Fruit fly (Drosophila melanogaster): Measurements from ENCODE around the gene Ada2b.

Gene Ada2b

dm6 chr3R:8240302-8240682 lies at the start of gene Ada2b:
Gene Ada2b (minus strand): TSS chr3R:8240515.
- TF ChIP-seq insv (optimal IDR thresholded peaks at IDR 0.05) (no peak), Myc (optimal IDR thresholded peaks at IDR 0.05) (no peak), psq (optimal IDR thresholded peaks at IDR 0.05) (no peak), Sin3A (optimal IDR thresholded peaks at IDR 0.05) (no peak), ttk (optimal IDR thresholded peaks at IDR 0.05) (no peak), h (optimal IDR thresholded peaks at IDR 0.05) (no peak)

dm6 chr3R:8288790-8289189 lies 48.5 kb upstream of the Ada2b start:
- no peak for TF ChIP-seq Myc (optimal IDR thresholded peaks at IDR 0.05)

DNA sequence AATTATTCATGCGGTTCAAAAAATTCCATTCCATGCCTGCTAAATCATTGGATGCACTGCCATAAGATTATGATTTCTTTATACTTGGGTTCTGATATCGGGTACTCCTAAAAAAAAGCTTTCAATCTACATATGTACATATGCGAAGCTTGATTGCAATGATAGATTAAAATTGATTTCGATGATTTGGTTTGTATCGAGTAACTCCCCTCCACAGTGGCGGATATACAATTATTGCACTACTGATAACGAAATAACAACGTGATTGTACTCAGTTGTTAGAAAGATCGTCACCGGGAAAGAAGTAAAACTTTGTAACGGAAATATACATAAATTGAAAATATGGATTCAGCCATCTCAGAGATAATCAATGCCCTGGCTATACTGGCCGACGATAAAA lies 47.4 kb upstream of the Ada2b start, which contains the start of gene Nazo:
Gene Nazo (plus strand): TSS at position 180 of the 400 bp plus-strand sequence.
- no peak for TF ChIP-seq h (optimal IDR thresholded peaks at IDR 0.05)
- TF ChIP-seq insv (optimal IDR thresholded peaks at IDR 0.05): no peak
- no peak for TF ChIP-seq Myc (optimal IDR thresholded peaks at IDR 0.05)
- no peak for TF ChIP-seq psq (optimal IDR thresholded peaks at IDR 0.05)
- no peak for TF ChIP-seq ttk (optimal IDR thresholded peaks at IDR 0.05)
- TF ChIP-seq Sin3A (optimal IDR thresholded peaks at IDR 0.05): no peak

DNA sequence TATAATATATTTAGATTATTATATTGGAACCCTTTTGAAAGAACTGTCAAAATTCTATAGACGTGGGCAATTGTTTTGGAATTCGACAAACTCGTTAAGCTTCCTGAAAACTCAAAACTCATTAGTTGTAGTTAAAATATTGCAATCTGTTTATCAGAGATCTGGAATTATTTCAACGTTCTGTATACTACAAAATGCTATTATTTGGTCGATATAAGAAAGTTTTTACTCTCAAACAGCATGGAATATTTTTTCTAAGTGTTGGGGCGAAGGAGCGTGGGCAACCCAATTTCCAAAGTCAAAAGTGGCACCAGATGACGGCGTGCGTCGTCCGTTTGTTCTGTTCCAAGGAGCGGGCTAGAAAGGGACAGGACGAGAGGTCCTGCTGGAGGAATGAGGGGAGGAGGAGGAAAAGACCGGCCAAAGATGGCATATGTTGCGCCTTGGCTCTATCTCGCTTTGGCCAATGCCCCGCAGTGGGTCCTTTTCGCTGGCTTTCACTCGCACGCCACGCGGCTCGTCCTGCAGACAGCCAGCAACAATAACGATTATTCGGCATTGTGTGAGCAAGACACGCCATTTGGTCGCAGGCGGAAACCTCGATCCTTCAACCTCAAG lies 45.5 kb upstream of the Ada2b start:
- TF ChIP-seq h (optimal IDR thresholded peaks at IDR 0.05) (no peak), ttk (optimal IDR thresholded peaks at IDR 0.05) (no peak), Myc (optimal IDR thresholded peaks at IDR 0.05) (no peak), psq (optimal IDR thresholded peaks at IDR 0.05) (no peak), Sin3A (optimal IDR thresholded peaks at IDR 0.05) (no peak), insv (optimal IDR thresholded peaks at IDR 0.05) (no peak)

dm6 chr3R:8284234-8284633 lies 43.9 kb upstream of the Ada2b start:
- TF ChIP-seq Myc (optimal IDR thresholded peaks at IDR 0.05) (no peak), h (optimal IDR thresholded peaks at IDR 0.05) (no peak), Sin3A (optimal IDR thresholded peaks at IDR 0.05) (no peak), ttk (optimal IDR thresholded peaks at IDR 0.05) (no peak), psq (optimal IDR thresholded peaks at IDR 0.05) (no peak), insv (optimal IDR thresholded peaks at IDR 0.05) (no peak)

dm6 chr3R:8282727-8283126 lies 42.4 kb upstream of the Ada2b start:
- TF ChIP-seq psq (optimal IDR thresholded peaks at IDR 0.05) (no peak), ttk (optimal IDR thresholded peaks at IDR 0.05) (no peak), h (optimal IDR thresholded peaks at IDR 0.05) (no peak), Myc (optimal IDR thresholded peaks at IDR 0.05) (no peak), Sin3A (optimal IDR thresholded peaks at IDR 0.05) (no peak), insv (optimal IDR thresholded peaks at IDR 0.05) (no peak)

- TF ChIP-seq Sin3A (optimal IDR thresholded peaks at IDR 0.05): no peak
- TF ChIP-seq ttk (optimal IDR thresholded peaks at IDR 0.05): no peak
- TF ChIP-seq insv (optimal IDR thresholded peaks at IDR 0.05): no peak
- no peak for TF ChIP-seq h (optimal IDR thresholded peaks at IDR 0.05)
Observed at dm6 chr3R:8279970-8280369, 39.7 kb upstream of the Ada2b start.

DNA sequence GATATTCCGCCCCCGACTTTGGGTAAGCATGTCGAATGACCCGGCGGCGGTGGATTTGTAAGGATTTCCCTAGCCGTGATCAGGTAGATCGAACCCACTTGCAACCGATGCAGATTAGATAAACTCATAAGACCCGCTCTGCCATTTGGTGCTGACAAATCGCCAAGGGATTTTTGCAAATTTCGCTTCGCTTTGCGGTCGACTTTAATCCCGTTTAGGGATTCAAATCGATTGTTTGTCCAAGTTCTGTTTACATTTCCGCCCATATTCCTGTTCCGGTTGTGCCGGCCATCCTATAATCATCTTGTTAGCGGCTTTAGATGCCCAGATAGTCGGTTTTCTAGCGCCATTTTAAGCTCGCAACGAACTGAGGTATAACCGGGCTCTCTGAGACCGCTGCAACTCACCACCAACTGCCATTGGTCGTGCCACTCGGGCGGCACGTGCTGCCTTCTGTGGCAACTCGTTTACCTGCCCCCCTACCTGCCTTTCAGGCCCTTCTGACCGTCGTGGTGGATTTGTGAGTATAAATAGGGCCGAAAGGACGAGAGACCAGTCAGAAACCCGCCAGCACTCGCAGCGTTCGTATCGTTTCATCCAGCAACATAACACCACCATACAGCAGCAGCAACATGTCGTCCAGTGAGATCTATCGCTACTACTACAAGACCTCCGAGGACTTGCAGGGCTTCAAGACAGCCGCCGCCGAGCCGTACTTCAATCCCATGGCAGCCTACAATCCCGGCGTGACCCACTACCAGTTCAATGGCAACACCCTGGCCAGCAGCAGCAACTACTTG lies 37.4 kb upstream of the Ada2b start, which contains the start of gene ato:
Gene ato (plus strand): TSS at position 559 of the 800 bp plus-strand sequence.
- TF ChIP-seq insv (optimal IDR thresholded peaks at IDR 0.05) (no peak), Myc (optimal IDR thresholded peaks at IDR 0.05) (no peak), h (optimal IDR thresholded peaks at IDR 0.05) (no peak), ttk (optimal IDR thresholded peaks at IDR 0.05) (no peak), Sin3A (optimal IDR thresholded peaks at IDR 0.05) (no peak), psq (optimal IDR thresholded peaks at IDR 0.05) (no peak)

DNA sequence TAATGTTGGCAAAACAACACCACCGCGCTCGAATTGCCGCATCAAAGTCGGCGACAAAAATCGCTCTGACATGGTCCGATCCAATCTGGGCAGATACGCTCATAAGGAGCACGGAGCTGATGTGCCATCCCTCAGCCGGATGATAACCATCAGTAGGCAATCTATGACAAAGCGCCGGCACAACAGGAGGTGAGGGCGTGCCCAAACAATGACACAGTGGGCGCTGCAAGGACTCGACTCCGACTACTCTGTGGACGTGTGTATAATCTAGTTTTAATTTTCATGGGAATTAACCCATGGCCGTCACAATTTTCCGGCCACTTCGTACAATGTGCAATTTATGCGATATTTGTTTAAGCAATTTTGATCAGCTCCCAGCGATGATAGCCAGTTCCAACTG lies 34.7 kb upstream of the Ada2b start:
- no peak for TF ChIP-seq insv (optimal IDR thresholded peaks at IDR 0.05)
- TF ChIP-seq psq (optimal IDR thresholded peaks at IDR 0.05): no peak
- TF ChIP-seq ttk (optimal IDR thresholded peaks at IDR 0.05): no peak
- TF ChIP-seq Sin3A (optimal IDR thresholded peaks at IDR 0.05): no peak
- no peak for TF ChIP-seq Myc (optimal IDR thresholded peaks at IDR 0.05)
- no peak for TF ChIP-seq h (optimal IDR thresholded peaks at IDR 0.05)

DNA sequence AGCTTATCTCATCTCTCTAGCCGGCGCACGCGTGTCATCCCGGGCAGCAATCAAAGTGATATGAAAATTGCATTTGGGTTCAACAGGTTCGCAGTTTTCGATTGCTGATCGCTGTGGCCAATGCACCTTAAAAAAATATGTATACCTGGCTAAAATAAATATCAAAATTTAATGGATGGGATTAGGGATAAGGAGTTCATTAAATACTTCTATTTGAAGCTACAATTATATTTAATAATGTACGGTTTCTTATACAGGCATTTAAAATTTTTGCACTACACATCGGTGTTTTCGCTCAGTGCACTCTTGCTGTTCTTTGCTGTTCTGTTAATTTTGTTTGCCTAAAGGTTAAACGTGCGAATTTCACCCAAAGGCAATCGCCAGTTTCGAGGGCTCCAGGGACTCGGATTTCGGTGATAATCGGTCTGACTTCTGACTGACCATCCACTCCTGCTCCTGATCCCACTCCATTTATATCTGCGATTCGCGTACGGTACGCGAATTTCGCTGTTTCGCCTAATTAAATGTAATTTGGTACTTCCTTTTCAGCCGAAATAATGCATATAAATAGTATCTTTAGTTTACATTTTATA lies 32.4 kb upstream of the Ada2b start:
- TF ChIP-seq h (optimal IDR thresholded peaks at IDR 0.05): no peak

DNA sequence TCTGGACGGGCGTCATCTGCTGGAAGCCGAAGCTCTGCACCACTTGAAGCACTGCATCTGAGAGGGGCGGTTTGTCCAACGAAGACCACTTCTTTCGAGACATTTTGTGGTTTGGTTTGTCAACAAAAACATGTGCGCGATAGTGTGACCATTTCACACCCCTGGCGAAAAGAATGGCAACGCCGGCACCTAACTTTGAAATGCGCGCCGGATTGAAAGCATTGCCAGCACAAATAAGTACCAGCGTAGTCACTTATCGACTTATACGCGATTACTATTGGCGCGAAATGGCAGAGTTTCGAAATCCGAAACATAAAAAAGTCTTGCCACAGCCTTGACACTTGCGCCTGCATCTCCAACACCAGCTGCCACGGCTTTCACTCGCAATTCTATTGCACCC lies 29.4 kb upstream of the Ada2b start, which contains the start of gene CG9630:
Gene CG9630 (minus strand): TSS at position 157 of the 400 bp plus-strand sequence.
- TF ChIP-seq insv (optimal IDR thresholded peaks at IDR 0.05) (no peak), ttk (optimal IDR thresholded peaks at IDR 0.05) (no peak), h (optimal IDR thresholded peaks at IDR 0.05) (no peak), Sin3A (optimal IDR thresholded peaks at IDR 0.05) (no peak), Myc (optimal IDR thresholded peaks at IDR 0.05) (no peak), psq (optimal IDR thresholded peaks at IDR 0.05) (no peak)

DNA sequence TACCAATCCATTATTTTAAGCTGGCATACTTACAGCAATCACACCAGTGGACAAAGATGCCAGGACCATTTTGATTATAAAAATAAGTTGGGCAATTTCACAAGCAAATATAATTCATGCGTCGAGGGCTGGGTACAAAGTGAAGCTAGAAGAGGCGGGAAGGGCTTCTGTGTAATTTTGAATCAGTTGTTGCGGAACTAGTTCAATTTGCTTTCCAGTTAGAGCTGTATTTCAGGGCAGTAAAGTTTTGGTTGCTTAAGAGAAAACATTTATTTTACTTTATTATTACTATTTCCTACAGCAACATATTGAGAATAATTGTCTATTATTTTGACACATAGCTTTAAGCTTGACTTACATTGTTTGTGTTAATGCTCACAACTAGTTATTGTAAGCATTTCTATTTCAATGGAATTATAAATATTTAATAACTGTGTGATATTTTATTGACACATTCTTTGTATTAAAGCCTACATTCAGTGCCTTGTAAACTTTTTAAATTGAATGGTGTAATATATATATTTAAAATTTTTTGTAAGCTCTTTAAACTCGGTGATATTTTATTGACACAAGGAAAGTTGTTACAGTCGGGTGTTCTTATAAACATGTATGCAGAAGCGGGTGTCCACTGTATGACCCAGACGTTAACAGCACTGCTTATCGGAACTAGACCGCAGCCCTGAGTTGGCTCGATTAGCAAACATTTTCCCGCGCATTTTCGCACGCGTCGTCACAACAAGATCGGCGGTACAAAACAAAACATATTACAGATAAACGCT lies 24.2 kb upstream of the Ada2b start, which contains the start of the genes RPA1 and Mcm2:
Gene RPA1 (minus strand): TSS at position 150 of the 779 bp plus-strand sequence.
Gene Mcm2 (plus strand): TSS at position 669 of the 779 bp plus-strand sequence.
- no peak for TF ChIP-seq h (optimal IDR thresholded peaks at IDR 0.05)
- TF ChIP-seq ttk (optimal IDR thresholded peaks at IDR 0.05): no peak
- TF ChIP-seq insv (optimal IDR thresholded peaks at IDR 0.05): no peak
- no peak for TF ChIP-seq Myc (optimal IDR thresholded peaks at IDR 0.05)
- TF ChIP-seq psq (optimal IDR thresholded peaks at IDR 0.05): no peak
- no peak for TF ChIP-seq Sin3A (optimal IDR thresholded peaks at IDR 0.05)
